Fruit fly (Drosophila melanogaster) whole organism, prepupa: Measurements from ENCODE around the gene Eo.

Experiments
- Blimp-1 ChIP-seq: fragments of 200-800 bp; sonication (Bioruptor generic); optimal IDR thresholded peaks from 3 replicates; lab custom pipeline; 2017; ENCODE audit warnings: missing biosample characterization, missing genetic modification characterization, mild to moderate bottlenecking, moderate library complexity, missing genetic modification reagents
- CG10631 ChIP-seq: fragments of 200-800 bp; sonication (Bioruptor generic); optimal IDR thresholded peaks from 2 replicates; lab custom pipeline; 2016; ENCODE audit warnings: missing biosample characterization, missing genetic modification characterization
- CG15336 ChIP-seq: fragments of 200-800 bp; sonication (Bioruptor generic); IDR thresholded peaks from 2 replicates; pipeline ENCODE4 v1.3.6; 2022; ENCODE audit warnings: missing biosample characterization, missing genetic modification characterization
- CG16779 ChIP-seq: fragments of 200-800 bp; sonication (Bioruptor generic); optimal IDR thresholded peaks from 3 replicates; lab custom pipeline; 2017; ENCODE audit warnings: missing biosample characterization, mild to moderate bottlenecking, missing genetic modification characterization
- CG3919 ChIP-seq: fragments of 200-800 bp; sonication (Bioruptor generic); optimal IDR thresholded peaks from 3 replicates; lab custom pipeline; 2016; ENCODE audit warnings: missing biosample characterization, missing genetic modification characterization
- CG8119 ChIP-seq: fragments of 200-800 bp; sonication (Bioruptor generic); IDR thresholded peaks from 3 replicates; pipeline ENCODE4 v1.3.6; 2022; ENCODE audit warnings: missing biosample characterization, missing genetic modification characterization
- CG9139 ChIP-seq: fragments of 200-800 bp; sonication (Bioruptor generic); optimal IDR thresholded peaks from 3 replicates; lab custom pipeline; 2017; ENCODE audit warnings: missing biosample characterization, mild to moderate bottlenecking, missing genetic modification characterization
- Eip78C ChIP-seq: fragments of 200-800 bp; sonication (Bioruptor generic); peaks from one replicate; lab custom pipeline; 2016; ENCODE audit warnings: missing biosample characterization, missing genetic modification characterization
- Hr4 ChIP-seq: fragments of 200-800 bp; sonication (Bioruptor generic); optimal IDR thresholded peaks from 3 replicates; lab custom pipeline; 2016; ENCODE audit warnings: missing biosample characterization, missing genetic modification characterization
- Lpt ChIP-seq: fragments of 200-800 bp; sonication (Bioruptor generic); optimal IDR thresholded peaks from 3 replicates; lab custom pipeline; 2016; ENCODE audit warnings: missing biosample characterization, missing genetic modification characterization
- OdsH ChIP-seq: fragments of 200-800 bp; sonication (Bioruptor generic); optimal IDR thresholded peaks from 3 replicates; lab custom pipeline; 2016; ENCODE audit warnings: missing biosample characterization, missing genetic modification characterization
- Smox ChIP-seq: fragments of 200-800 bp; sonication (Bioruptor generic); optimal IDR thresholded peaks from 3 replicates; lab custom pipeline; 2016; ENCODE audit warnings: missing biosample characterization, missing genetic modification characterization
- achi ChIP-seq: fragments of 200-800 bp; sonication (Bioruptor generic); optimal IDR thresholded peaks from 3 replicates; lab custom pipeline; 2016; ENCODE audit warnings: missing biosample characterization, missing genetic modification characterization
- dsx ChIP-seq: fragments of 200-800 bp; optimal IDR thresholded peaks from 3 replicates; lab custom pipeline; 2019; ENCODE audit warnings: missing biosample characterization, mild to moderate bottlenecking, missing genetic modification characterization, moderate library complexity; ENCODE audit not compliant: poor library complexity, severe bottlenecking

DNA sequence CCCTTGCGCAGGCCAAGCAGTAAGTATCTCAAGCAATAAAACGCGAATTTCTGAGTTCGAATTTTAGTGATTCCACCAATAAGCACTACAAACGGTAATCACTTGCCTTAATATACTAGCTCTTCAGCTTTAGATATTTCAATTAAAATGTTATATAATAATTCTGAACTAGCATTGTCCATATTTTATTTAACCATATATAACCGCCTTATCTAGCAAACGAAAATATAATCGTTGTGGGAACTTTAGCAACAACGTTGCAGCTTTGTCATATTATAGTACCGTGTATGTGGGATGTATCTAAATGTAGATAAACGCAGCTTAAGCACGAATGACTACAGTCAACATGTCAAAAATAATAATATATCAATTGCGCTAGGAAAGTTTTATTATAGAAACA lies 12.7 kb upstream of the Eo start:
- TF ChIP-seq achi (GFP tag; lab: Kevin White, UChicago) (no peak), CG9139 (GFP tag; lab: Kevin White, UChicago) (no peak), CG15336 (no peak), CG3919 (GFP tag; lab: Kevin White, UChicago) (no peak), OdsH (no peak), Lpt (GFP tag; lab: Kevin White, UChicago) (no peak), CG10631 (GFP tag; lab: Kevin White, UChicago) (no peak), Eip78C (GFP tag; lab: Kevin White, UChicago) (no peak), Hr4 (GFP tag; lab: Kevin White, UChicago) (no peak), CG8119 (GFP tag; lab: Robert Waterston, UW) (no peak), dsx (GFP tag; lab: Kevin White, UChicago) (no peak), CG16779 (tag; lab: Kevin White, UChicago) (no peak), Blimp-1 (GFP tag; lab: Kevin White, UChicago) (no peak), Smox (no peak)
